Fruit fly (Drosophila melanogaster) whole organism, embryonic: Measurements from ENCODE around the gene Ald2.
A peak's percentile ranks its signal among the peaks of the same experiment; 100 is the strongest.

Source experiments
- CG11456 ChIP-seq: fragments of 200-800 bp; sonication (Bioruptor generic); IDR thresholded peaks from 3 replicates; pipeline ENCODE4 v1.3.6; 2022; ENCODE audit warnings: missing biosample characterization, missing genetic modification characterization
- CG12071 ChIP-seq: fragments of 200-800 bp; sonication (Bioruptor generic); optimal IDR thresholded peaks from 3 replicates; lab custom pipeline; 2018; ENCODE audit warnings: missing biosample characterization, mild to moderate bottlenecking, missing genetic modification characterization
- Dll ChIP-seq: fragments of 200-800 bp; sonication (Bioruptor generic); IDR thresholded peaks from 4 replicates; pipeline ENCODE4 v1.3.6; 2022; ENCODE audit warnings: missing biosample characterization, missing genetic modification characterization; ENCODE audit not compliant: partially characterized antibody
- Rx ChIP-seq: fragments of 200-800 bp; sonication (Bioruptor generic); IDR thresholded peaks from 2 replicates; pipeline ENCODE4 v1.3.6; 2022; ENCODE audit warnings: missing biosample characterization, missing genetic modification characterization
- Scr ChIP-seq: fragments of 200-800 bp; sonication (Bioruptor generic); IDR thresholded peaks from 2 replicates; pipeline ENCODE4 v1.3.6; 2022; ENCODE audit warnings: missing biosample characterization, missing genetic modification characterization; ENCODE audit not compliant: partially characterized antibody
- Sry-β ChIP-seq: fragments of 200-800 bp; sonication (Bioruptor generic); optimal IDR thresholded peaks from 2 replicates; lab custom pipeline; 2018; ENCODE audit warnings: missing biosample characterization, mild to moderate bottlenecking, missing genetic modification characterization, moderate library complexity
- gfzf ChIP-seq: fragments of 200-800 bp; sonication (Bioruptor generic); optimal IDR thresholded peaks from 2 replicates; lab custom pipeline; 2016; ENCODE audit warnings: missing biosample characterization, mild to moderate bottlenecking, missing genetic modification characterization, moderate library complexity

- TF ChIP-seq CG12071 (GFP tag; lab: Kevin White, UChicago) (peak; percentile 40), gfzf (no peak), CG11456 (GFP tag; lab: Robert Waterston, UW) (no peak), Dll (GFP tag; lab: Robert Waterston, UW) (no peak), Rx (GFP tag; lab: Robert Waterston, UW) (no peak), Sry-β (GFP tag; lab: Kevin White, UChicago) (no peak), Scr (GFP tag; lab: Robert Waterston, UW) (no peak)
Measured at dm6 chr3R:26436540-26436939, 22.7 kb downstream of the Ald2 start.
